Worm (Caenorhabditis elegans) whole organism, early embryonic: Measurements from ENCODE around the gene D1005.2.

Experiments
- F13C5.2 ChIP-seq: sonication (generic microtip); optimal IDR thresholded peaks from 2 replicates; lab custom pipeline; 2017; ENCODE audit warnings: mild to moderate bottlenecking, missing genetic modification characterization, inconsistent platforms, missing compliant biosample characterization
- ama-1 ChIP-seq: fragments of 150-350 bp; optimal IDR thresholded peaks from 2 replicates; lab custom pipeline; 2014
- ceh-13 ChIP-seq: fragments of 200-800 bp; sonication (Bioruptor generic); optimal IDR thresholded peaks from 2 replicates; lab custom pipeline; 2018; ENCODE audit warnings: mild to moderate bottlenecking, missing genetic modification characterization, missing compliant biosample characterization
- ceh-36 ChIP-seq: sonication (generic microtip); optimal IDR thresholded peaks from 2 replicates; lab custom pipeline; 2016; ENCODE audit warnings: missing genetic modification characterization, inconsistent platforms, missing compliant biosample characterization
- ets-7 ChIP-seq: sonication (generic microtip); optimal IDR thresholded peaks from 2 replicates; lab custom pipeline; 2016; ENCODE audit warnings: missing genotype, missing genetic modification characterization, missing compliant biosample characterization
- hmbx-1 ChIP-seq: sonication (generic microtip); optimal IDR thresholded peaks from 2 replicates; lab custom pipeline; 2016; ENCODE audit warnings: mild to moderate bottlenecking, missing genetic modification characterization, missing compliant biosample characterization
- hmg-4 ChIP-seq: fragments of 200-800 bp; sonication (Bioruptor generic); optimal IDR thresholded peaks from 2 replicates; lab custom pipeline; 2018; ENCODE audit warnings: mild to moderate bottlenecking, missing genetic modification characterization, missing compliant biosample characterization
- pes-1 ChIP-seq: fragments of 200-800 bp; sonication (Bioruptor generic); IDR thresholded peaks from 2 replicates; pipeline ENCODE4 v1.3.6; 2022; ENCODE audit warnings: missing genetic modification reagents, missing genetic modification characterization, missing compliant biosample characterization
- scrt-1 ChIP-seq: fragments of 200-800 bp; sonication (Bioruptor generic); IDR thresholded peaks from 2 replicates; pipeline ENCODE4 v1.3.6; 2022; ENCODE audit warnings: missing genetic modification characterization, missing compliant biosample characterization
- sea-1 ChIP-seq: fragments of 200-800 bp; sonication (Bioruptor generic); conservative IDR thresholded peaks from 2 replicates; pipeline ENCODE4 v1.3.6; 2022; ENCODE audit warnings: missing genetic modification characterization, missing compliant biosample characterization
- tbx-11 ChIP-seq: fragments of 200-800 bp; sonication (Bioruptor generic); IDR thresholded peaks from 2 replicates; pipeline ENCODE4 v1.3.6; 2022; ENCODE audit warnings: missing genetic modification characterization, missing compliant biosample characterization
- tbx-37 ChIP-seq: fragments of 200-800 bp; sonication (Bioruptor generic); conservative IDR thresholded peaks from 2 replicates; pipeline ENCODE4 v1.3.6; 2022; ENCODE audit warnings: missing genetic modification reagents, missing genetic modification characterization, missing compliant biosample characterization
- tra-4 ChIP-seq: sonication (generic microtip); optimal IDR thresholded peaks from 2 replicates; lab custom pipeline; 2017; ENCODE audit warnings: missing genetic modification characterization, missing compliant biosample characterization

- TF ChIP-seq hmbx-1 (no peak), ama-1 (lab: Kevin White, UChicago) (no peak), sea-1 (GFP tag; lab: Robert Waterston, UW) (no peak), ceh-36 (tag; lab: Kevin White, UChicago) (no peak), tbx-37 (GFP tag; lab: Robert Waterston, UW) (no peak), ets-7 (tag; lab: Kevin White, UChicago) (no peak), tbx-11 (no peak), tra-4 (tag; lab: Kevin White, UChicago) (no peak), hmg-4 (GFP tag; lab: Kevin White, UChicago) (no peak), F13C5.2 (tag; lab: Kevin White, UChicago) (no peak), ceh-13 (GFP tag; lab: Kevin White, UChicago) (no peak), scrt-1 (GFP tag; lab: Robert Waterston, UW) (no peak), pes-1 (GFP tag; lab: Robert Waterston, UW) (no peak)
Measured at ce11 chrX:1437097-1437496, 21.7 kb upstream of the D1005.2 start.
